Worm (Caenorhabditis elegans): ENCODE data around the gene C54F6.15.

DNA sequence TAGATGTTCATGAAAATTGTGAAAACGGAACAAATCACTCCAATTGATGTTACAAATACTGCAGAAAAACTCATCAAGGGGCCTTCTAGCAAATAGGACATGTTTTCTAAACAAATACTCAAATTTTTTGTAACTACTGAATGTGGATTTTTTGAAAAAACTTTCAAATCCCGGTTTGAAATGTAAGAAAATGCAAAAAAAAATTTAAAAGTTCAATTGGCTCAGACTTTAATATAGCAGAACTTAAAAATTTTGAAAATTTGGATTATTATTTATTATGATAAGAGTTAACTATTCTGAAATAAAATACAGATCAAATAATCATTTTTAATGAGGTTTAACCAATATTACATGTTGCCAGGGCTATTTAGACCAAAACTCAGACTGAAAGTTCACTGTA, 31.8 kb downstream of the C54F6.15 start, which contains the start of gene srbc-9:
- no peak for TF ChIP-seq pqm-1 (tag; optimal IDR thresholded peaks at IDR 0.05)
- TF ChIP-seq nhr-237 (tag; optimal IDR thresholded peaks at IDR 0.05) = no peak
